Worm (Caenorhabditis elegans) whole organism, late embryonic: ENCODE data around the gene fbxa-214.

ENCODE experiments used
- pat-9 ChIP-seq: fragments of 200-800 bp; sonication (Bioruptor generic); optimal IDR thresholded peaks from 2 replicates; lab custom pipeline; 2018; ENCODE audit warnings: mild to moderate bottlenecking, missing genetic modification characterization, moderate library complexity, missing compliant biosample characterization
- pha-4 ChIP-seq: fragments of 150-350 bp; optimal IDR thresholded peaks from 2 replicates; lab custom pipeline; 2018; ENCODE audit warnings: missing biosample characterization, missing genetic modification reagents, missing genetic modification characterization
- ref-2 ChIP-seq: sonication (generic microtip); optimal IDR thresholded peaks from 2 replicates; lab custom pipeline; 2016; ENCODE audit warnings: missing genetic modification characterization, missing compliant biosample characterization
- unc-42 ChIP-seq: sonication (generic microtip); optimal IDR thresholded peaks from 2 replicates; lab custom pipeline; 2016; ENCODE audit warnings: missing genotype, missing genetic modification characterization, missing compliant biosample characterization
- unc-86 ChIP-seq: sonication (generic microtip); optimal IDR thresholded peaks from 2 replicates; lab custom pipeline; 2016; ENCODE audit warnings: missing genetic modification characterization, missing compliant biosample characterization

- no peak for TF ChIP-seq unc-86
- no peak for TF ChIP-seq unc-42 (tag; lab: Kevin White, UChicago)
- no peak for TF ChIP-seq pat-9 (tag; lab: Kevin White, UChicago)
- TF ChIP-seq ref-2 (tag; lab: Kevin White, UChicago) = no peak
- TF ChIP-seq pha-4 (tag; lab: Kevin White, UChicago) = no peak
Observed at ce11 chrV:6112823-6113222, 43.0 kb upstream of the fbxa-214 start, which contains the start of gene F17A9.5.
